Worm (Caenorhabditis elegans): Measurements from ENCODE around the gene H14A12.3.
A peak's percentile ranks its signal among the peaks of the same experiment; 100 is the strongest.

The H14A12.3 gene

DNA sequence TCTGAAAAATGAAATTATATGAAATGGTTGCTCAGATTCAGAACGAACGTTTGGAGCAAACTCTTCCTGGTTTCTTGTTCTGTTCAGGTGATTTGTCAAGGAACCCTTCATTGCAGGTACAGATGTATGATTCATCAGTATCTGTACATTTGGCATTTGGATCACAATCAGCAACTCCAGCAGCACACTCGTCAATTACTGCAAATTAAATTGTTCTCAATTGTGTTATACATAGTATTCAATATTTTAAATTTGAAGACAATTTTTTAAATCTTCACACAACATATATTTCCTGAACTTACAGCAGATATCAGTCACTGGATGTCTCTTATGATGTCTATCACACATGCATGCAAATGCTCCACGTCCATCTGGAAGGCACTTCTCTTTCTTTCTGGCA is 21.2 kb downstream of the H14A12.3 start:
- TF ChIP-seq pha-4 (tag; optimal IDR thresholded peaks at IDR 0.05) = no peak
- TF ChIP-seq sdc-2 (tag; optimal IDR thresholded peaks at IDR 0.05) = no peak
- no peak for TF ChIP-seq fkh-6 (tag; optimal IDR thresholded peaks at IDR 0.05)
- no peak for TF ChIP-seq npax-4 (tag; optimal IDR thresholded peaks at IDR 0.05)
- no peak for TF ChIP-seq nfya-1 (tag; optimal IDR thresholded peaks at IDR 0.05)
- no peak for TF ChIP-seq zip-5 (tag; optimal IDR thresholded peaks at IDR 0.05)
- no peak for TF ChIP-seq nhr-11 (tag; optimal IDR thresholded peaks at IDR 0.05)
- TF ChIP-seq rnt-1 (tag; optimal IDR thresholded peaks at IDR 0.05) = no peak
- no peak for TF ChIP-seq K02D7.2 (tag; optimal IDR thresholded peaks at IDR 0.05)
- TF ChIP-seq F13H6.1 (tag; optimal IDR thresholded peaks at IDR 0.05) = no peak
- TF ChIP-seq dmd-4 (tag; optimal IDR thresholded peaks at IDR 0.05; ENCODE audit: borderline replicate concordance) = no peak
- TF ChIP-seq syd-9 (tag; optimal IDR thresholded peaks at IDR 0.05) = no peak
- TF ChIP-seq ama-1 (optimal IDR thresholded peaks at IDR 0.05) = no peak
- no peak for TF ChIP-seq ceh-48 (tag; optimal IDR thresholded peaks at IDR 0.05)
- no peak for TF ChIP-seq mec-3 (tag; optimal IDR thresholded peaks at IDR 0.05; ENCODE audit: borderline replicate concordance)
- TF ChIP-seq gmeb-2 (tag; optimal IDR thresholded peaks at IDR 0.05) = no peak

- TF ChIP-seq pqm-1 (tag; optimal IDR thresholded peaks at IDR 0.05) = no peak
- TF ChIP-seq ama-1 (optimal IDR thresholded peaks at IDR 0.05) = no peak
- no peak for TF ChIP-seq ref-2 (tag; optimal IDR thresholded peaks at IDR 0.05)
- TF ChIP-seq ttx-3 (tag; optimal IDR thresholded peaks at IDR 0.05) = no peak
- no peak for TF ChIP-seq hlh-13 (GFP tag; optimal IDR thresholded peaks at IDR 0.05)
- TF ChIP-seq ceh-31 (tag; optimal IDR thresholded peaks at IDR 0.05) = no peak
- TF ChIP-seq fkh-6 (tag; optimal IDR thresholded peaks at IDR 0.05) = no peak
- no peak for TF ChIP-seq ztf-16 (tag; optimal IDR thresholded peaks at IDR 0.05)
- TF ChIP-seq ahr-1 (tag; optimal IDR thresholded peaks at IDR 0.05) = no peak
- no peak for TF ChIP-seq pha-2 (tag; optimal IDR thresholded peaks at IDR 0.05)
- no peak for TF ChIP-seq lin-11 (tag; optimal IDR thresholded peaks at IDR 0.05)
- TF ChIP-seq ceh-14 (tag; optimal IDR thresholded peaks at IDR 0.05) = no peak
- TF ChIP-seq nfya-1 (tag; optimal IDR thresholded peaks at IDR 0.05) = no peak
- TF ChIP-seq mec-3 (tag; optimal IDR thresholded peaks at IDR 0.05; ENCODE audit: borderline replicate concordance) = no peak
Measured at ce11 chrIII:7488303-7488702, 24.7 kb downstream of the H14A12.3 start.

DNA sequence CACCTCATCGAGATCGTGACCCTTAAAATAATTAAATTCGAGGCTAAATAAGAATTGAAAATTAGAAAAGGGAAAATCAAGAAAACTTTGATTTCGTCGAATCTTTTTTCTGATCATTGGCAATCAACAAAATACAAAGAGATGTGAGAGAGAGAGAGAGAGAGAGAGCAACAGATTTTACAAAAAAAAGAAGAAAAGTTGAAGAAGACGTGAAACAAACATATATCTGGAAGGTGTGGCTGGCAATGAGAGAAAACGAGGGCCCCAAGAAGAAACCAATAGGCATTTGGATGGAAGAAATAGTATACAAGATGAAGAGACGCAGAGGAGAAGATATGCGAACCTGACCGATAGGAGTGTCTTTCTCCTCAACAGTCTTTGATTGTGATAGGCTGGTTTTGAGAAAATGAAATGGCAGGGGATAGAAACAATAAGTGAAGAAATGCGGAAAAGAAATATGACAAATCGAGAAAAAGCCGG is 25.5 kb downstream of the H14A12.3 start, which contains the start of gene mup-4:
Gene mup-4, minus strand, starts transcription at position 51 of the 480 bp plus-strand sequence.
- peak; percentile 18 for TF ChIP-seq nfya-1 (tag; optimal IDR thresholded peaks at IDR 0.05)
- no peak for TF ChIP-seq ceh-18 (tag; optimal IDR thresholded peaks at IDR 0.05)

- peak; percentile 33 for TF ChIP-seq ref-2 (tag; optimal IDR thresholded peaks at IDR 0.05)
- TF ChIP-seq ahr-1 (tag; optimal IDR thresholded peaks at IDR 0.05) = no peak
Measured at ce11 chrIII:7490061-7490460, 26.5 kb downstream of the H14A12.3 start.

ce11 chrIII:7491931-7492330 is 28.3 kb downstream of the H14A12.3 start:
- TF ChIP-seq hlh-8 (tag; optimal IDR thresholded peaks at IDR 0.05) = no peak
- TF ChIP-seq eyg-1 (tag; optimal IDR thresholded peaks at IDR 0.05) = no peak
- TF ChIP-seq hlh-13 (GFP tag; optimal IDR thresholded peaks at IDR 0.05) = no peak
- TF ChIP-seq ceh-31 (tag; optimal IDR thresholded peaks at IDR 0.05) = no peak
- no peak for TF ChIP-seq odd-2 (tag; optimal IDR thresholded peaks at IDR 0.05)
- TF ChIP-seq tbx-7 (tag; optimal IDR thresholded peaks at IDR 0.05) = no peak
- TF ChIP-seq pag-3 (tag; optimal IDR thresholded peaks at IDR 0.05; ENCODE audit: borderline replicate concordance) = no peak
- no peak for TF ChIP-seq pqm-1 (tag; optimal IDR thresholded peaks at IDR 0.05)
- TF ChIP-seq sdc-2 (tag; optimal IDR thresholded peaks at IDR 0.05) = no peak
- no peak for TF ChIP-seq elt-4 (tag; optimal IDR thresholded peaks at IDR 0.05)
- no peak for TF ChIP-seq Y22D7AL.16 (tag; optimal IDR thresholded peaks at IDR 0.05)

Measured in whole organism, late embryonic.